Worm (Caenorhabditis elegans) whole organism, L1 larva: ENCODE data around the gene urb-1.

Source experiments
- C34B4.2 ChIP-seq: sonication (generic microtip); optimal IDR thresholded peaks from 2 replicates; lab custom pipeline; 2017; ENCODE audit warnings: mild to moderate bottlenecking, missing genetic modification characterization, missing compliant biosample characterization
- alr-1 ChIP-seq: fragments of 200-800 bp; sonication (Bioruptor generic); optimal IDR thresholded peaks from 2 replicates; lab custom pipeline; 2018; ENCODE audit warnings: borderline replicate concordance, mild to moderate bottlenecking, missing genetic modification characterization, missing compliant biosample characterization
- aly-2 ChIP-seq: fragments of 150-350 bp; optimal IDR thresholded peaks from 2 replicates; lab custom pipeline; 2014; ENCODE audit warnings: missing biosample characterization, missing genetic modification characterization
- ama-1 ChIP-seq: fragments of 150-350 bp; optimal IDR thresholded peaks from 2 replicates; lab custom pipeline; 2014
- blmp-1 ChIP-seq: fragments of 150-350 bp; optimal IDR thresholded peaks from 2 replicates; lab custom pipeline; 2014; ENCODE audit warnings: missing biosample characterization, missing genetic modification characterization
- dpl-1 ChIP-seq, 3 experiments: fragments of 150-350 bp in 2 of 3; sonication (generic microtip) in 1 of 3; optimal IDR thresholded peaks; 2 replicates each; lab custom pipeline; 2014 to 2017; ENCODE audit warnings: missing biosample characterization in 3 of 3, missing genetic modification characterization in 3 of 3, missing genetic modification reagents in 3 of 3
- efl-1 ChIP-seq, 4 experiments: fragments of 150-350 bp; optimal IDR thresholded peaks in 3 of 4; peaks in 1 of 4; 1 replicate in 1 of 4; 2 replicates in 3 of 4; lab custom pipeline; 2014; ENCODE audit warnings: missing biosample characterization in 2 of 4, missing genetic modification characterization in 2 of 4, missing genetic modification reagents in 2 of 4
- egl-27 ChIP-seq, 2 experiments: fragments of 150-350 bp in 1 of 2; sonication (generic microtip); optimal IDR thresholded peaks; 3 replicates each; lab custom pipeline; 2017 to 2018; ENCODE audit warnings: missing biosample characterization in 2 of 2, missing genetic modification characterization in 2 of 2, missing genetic modification reagents in 2 of 2
- elt-2 ChIP-seq: sonication (generic microtip); optimal IDR thresholded peaks from 2 replicates; lab custom pipeline; 2016; ENCODE audit warnings: missing genetic modification characterization, mild to moderate bottlenecking, inconsistent platforms, missing compliant biosample characterization, missing genetic modification reagents
- elt-3 ChIP-seq, 6 experiments: fragments of 150-350 bp in 1 of 6; sonication (generic microtip); optimal IDR thresholded peaks; 2 replicates each; lab custom pipeline; 2017 to 2018; ENCODE audit warnings: missing biosample characterization in 6 of 6, missing genetic modification characterization in 6 of 6, inconsistent platforms in 1 of 6
- fkh-8 ChIP-seq: sonication (generic microtip); optimal IDR thresholded peaks from 2 replicates; lab custom pipeline; 2016; ENCODE audit warnings: mild to moderate bottlenecking, missing genetic modification characterization, missing compliant biosample characterization
- hpl-2 ChIP-seq: fragments of 150-350 bp; optimal IDR thresholded peaks from 2 replicates; lab custom pipeline; 2014; ENCODE audit warnings: missing biosample characterization, missing genetic modification reagents, missing genetic modification characterization
- irx-1 ChIP-seq: sonication (generic microtip); optimal IDR thresholded peaks from 2 replicates; lab custom pipeline; 2016; ENCODE audit warnings: missing genetic modification characterization, missing compliant biosample characterization
- lin-14 ChIP-seq: fragments of 200-800 bp; sonication (Bioruptor generic); optimal IDR thresholded peaks from 2 replicates; lab custom pipeline; 2018; ENCODE audit warnings: mild to moderate bottlenecking, missing genetic modification characterization, moderate library complexity, missing compliant biosample characterization
- lin-35 ChIP-seq, 2 experiments: fragments of 150-350 bp; optimal IDR thresholded peaks; 2 replicates each; lab custom pipeline; 2014; ENCODE audit warnings: missing biosample characterization in 2 of 2, missing genetic modification characterization in 2 of 2, missing genetic modification reagents in 2 of 2
- lsy-2 ChIP-seq, 2 experiments: fragments of 150-350 bp; optimal IDR thresholded peaks; 2 replicates each; lab custom pipeline; 2014; ENCODE audit warnings: missing biosample characterization in 2 of 2, missing genetic modification characterization in 2 of 2
- mdl-1 ChIP-seq, 2 experiments: fragments of 150-350 bp; optimal IDR thresholded peaks; 2 replicates each; lab custom pipeline; 2014 to 2017; ENCODE audit warnings: missing biosample characterization in 2 of 2, missing genetic modification characterization in 2 of 2, inconsistent platforms in 1 of 2
- mep-1 ChIP-seq: fragments of 150-350 bp; optimal IDR thresholded peaks from 2 replicates; lab custom pipeline; 2014; ENCODE audit warnings: missing biosample characterization, missing genetic modification characterization
- nhr-20 ChIP-seq: sonication (generic microtip); optimal IDR thresholded peaks from 2 replicates; lab custom pipeline; 2016; ENCODE audit warnings: mild to moderate bottlenecking, missing genetic modification characterization, missing compliant biosample characterization
- nhr-71 ChIP-seq: sonication (generic microtip); optimal IDR thresholded peaks from 2 replicates; lab custom pipeline; 2016; ENCODE audit warnings: mild to moderate bottlenecking, missing genetic modification characterization, moderate library complexity, missing compliant biosample characterization
- nhr-84 ChIP-seq: sonication (generic microtip); optimal IDR thresholded peaks from 2 replicates; lab custom pipeline; 2017; ENCODE audit warnings: missing biosample characterization, missing genetic modification characterization
- nhr-85 ChIP-seq: sonication (generic microtip); peaks from one replicate; lab custom pipeline; 2016; ENCODE audit warnings: missing genetic modification characterization, inconsistent platforms, missing compliant biosample characterization
- nhr-90 ChIP-seq: sonication (generic microtip); optimal IDR thresholded peaks from 2 replicates; lab custom pipeline; 2016; ENCODE audit warnings: mild to moderate bottlenecking, missing genetic modification characterization, missing compliant biosample characterization; ENCODE audit not compliant: poor library complexity
- pax-3 ChIP-seq: fragments of 200-800 bp; sonication (Bioruptor generic); optimal IDR thresholded peaks from 2 replicates; lab custom pipeline; 2018; ENCODE audit warnings: mild to moderate bottlenecking, missing genetic modification characterization, moderate library complexity, missing compliant biosample characterization
- rnt-1 ChIP-seq: sonication (generic microtip); optimal IDR thresholded peaks from 2 replicates; lab custom pipeline; 2016; ENCODE audit warnings: mild to moderate bottlenecking, missing genetic modification characterization, moderate library complexity, missing compliant biosample characterization
- snu-23 ChIP-seq: sonication (generic microtip); optimal IDR thresholded peaks from 2 replicates; lab custom pipeline; 2016; ENCODE audit warnings: missing genetic modification characterization, missing compliant biosample characterization
- sup-37 ChIP-seq: fragments of 200-800 bp; sonication (Bioruptor generic); optimal IDR thresholded peaks from 2 replicates; lab custom pipeline; 2018; ENCODE audit warnings: mild to moderate bottlenecking, missing genetic modification characterization, missing compliant biosample characterization
- tbx-2 ChIP-seq: sonication (generic microtip); optimal IDR thresholded peaks from 2 replicates; lab custom pipeline; 2016; ENCODE audit warnings: missing genetic modification characterization, missing compliant biosample characterization
- unc-130 ChIP-seq: fragments of 150-350 bp; optimal IDR thresholded peaks from 2 replicates; lab custom pipeline; 2017; ENCODE audit warnings: missing biosample characterization, missing genetic modification characterization, inconsistent platforms
- vab-15 ChIP-seq: sonication (generic microtip); optimal IDR thresholded peaks from 2 replicates; lab custom pipeline; 2017; ENCODE audit warnings: missing genotype, mild to moderate bottlenecking, missing genetic modification characterization, missing compliant biosample characterization
- xbp-1 ChIP-seq: sonication (generic microtip); optimal IDR thresholded peaks from 2 replicates; lab custom pipeline; 2016; ENCODE audit warnings: missing genetic modification characterization, missing compliant biosample characterization
- zag-1 ChIP-seq: fragments of 150-350 bp; optimal IDR thresholded peaks from 2 replicates; lab custom pipeline; 2014; ENCODE audit warnings: missing biosample characterization, missing genetic modification characterization
- ztf-11 ChIP-seq, 2 experiments: sonication (generic microtip); optimal IDR thresholded peaks; 2 replicates each; lab custom pipeline; 2016 to 2017; ENCODE audit warnings: missing genetic modification characterization in 2 of 2, missing biosample characterization in 1 of 2, missing compliant biosample characterization in 1 of 2

Gene urb-1

ce11 chrV:6430526-6431371 is 6.8 kb upstream of the urb-1 start:
- TF ChIP-seq xbp-1 (no peak), dpl-1 (GFP tag; optimal IDR thresholded peaks at IDR 0.05; lab: Kevin White, UChicago) (no peak), rnt-1 (tag; lab: Kevin White, UChicago) (peak; percentile 15), nhr-90 (tag; lab: Kevin White, UChicago) (peak; percentile 33), lin-35 (GFP tag; optimal IDR thresholded peaks at IDR 0.05; lab: Kevin White, UChicago) (peak in 1 of 2 experiments; percentile 16), blmp-1 (tag; lab: Kevin White, UChicago) (peak; percentile 92), fkh-8 (tag; lab: Kevin White, UChicago) (no peak), alr-1 (tag; lab: Kevin White, UChicago) (no peak), efl-1 (optimal IDR thresholded peaks at IDR 0.05; lab: Kevin White, UChicago) (no peak), efl-1 (GFP tag; optimal IDR thresholded peaks at IDR 0.05 in 1 of 2; lab: Kevin White, UChicago) (peak in 1 of 2 experiments; percentile 16), hpl-2 (GFP tag; lab: Kevin White, UChicago) (no peak), C34B4.2 (tag; lab: Kevin White, UChicago) (no peak), nhr-71 (tag; lab: Kevin White, UChicago) (peak; percentile 27), snu-23 (GFP tag; lab: Kevin White, UChicago) (peak; percentile 3), irx-1 (tag; lab: Kevin White, UChicago) (no peak), zag-1 (tag; lab: Kevin White, UChicago) (no peak), lin-14 (peak; percentile 22), elt-2 (tag; lab: Kevin White, UChicago) (no peak), ztf-11 (tag; optimal IDR thresholded peaks at IDR 0.05; lab: Kevin White, UChicago) (no peak), lsy-2 (tag; optimal IDR thresholded peaks at IDR 0.05; lab: Kevin White, UChicago) (peak in 1 of 2 experiments; percentile 10), tbx-2 (tag; lab: Kevin White, UChicago) (no peak), egl-27 (tag; optimal IDR thresholded peaks at IDR 0.05; lab: Kevin White, UChicago) (no peak), elt-3 (tag; optimal IDR thresholded peaks at IDR 0.05; lab: Kevin White, UChicago) (peak in 2 of 6 experiments; percentile 3 to 24), nhr-20 (tag; lab: Kevin White, UChicago) (peak; percentile 41)

- TF ChIP-seq elt-3 (tag; optimal IDR thresholded peaks at IDR 0.05; lab: Kevin White, UChicago) (peak in 1 of 6 experiments; percentile 77), lin-35 (GFP tag; optimal IDR thresholded peaks at IDR 0.05; lab: Kevin White, UChicago) (peak in 1 of 2 experiments; percentile 37), nhr-84 (tag; lab: Kevin White, UChicago) (no peak), dpl-1 (GFP tag; optimal IDR thresholded peaks at IDR 0.05; lab: Kevin White, UChicago) (peak in 1 of 3 experiments; percentile 0), unc-130 (tag; lab: Kevin White, UChicago) (peak; percentile 52), ama-1 (peak; percentile 35), nhr-85 (tag; lab: Kevin White, UChicago) (peak; percentile 84), aly-2 (tag; lab: Kevin White, UChicago) (no peak), mdl-1 (tag; optimal IDR thresholded peaks at IDR 0.05; lab: Kevin White, UChicago) (peak in 1 of 2 experiments; percentile 40), sup-37 (GFP tag; lab: Kevin White, UChicago) (no peak), nhr-71 (tag; lab: Kevin White, UChicago) (peak; percentile 42), mep-1 (peak; percentile 8), nhr-20 (tag; lab: Kevin White, UChicago) (peak; percentile 67), snu-23 (GFP tag; lab: Kevin White, UChicago) (peak; percentile 44), blmp-1 (tag; lab: Kevin White, UChicago) (peak; percentile 79), lsy-2 (tag; optimal IDR thresholded peaks at IDR 0.05; lab: Kevin White, UChicago) (peak in 1 of 2 experiments; percentile 28), efl-1 (optimal IDR thresholded peaks at IDR 0.05; lab: Kevin White, UChicago) (no peak), efl-1 (GFP tag; optimal IDR thresholded peaks at IDR 0.05 in 1 of 2; lab: Kevin White, UChicago) (no peak), nhr-90 (tag; lab: Kevin White, UChicago) (peak; percentile 58), vab-15 (peak; percentile 8), tbx-2 (tag; lab: Kevin White, UChicago) (peak; percentile 17), pax-3 (tag; lab: Kevin White, UChicago) (no peak), lin-14 (peak; percentile 45)
Observed at ce11 chrV:6429870-6430339, 6.0 kb upstream of the urb-1 start, which contains the start of gene alh-4. Gene alh-4 (minus strand): TSS chrV:6429920.
